Worm (Caenorhabditis elegans) whole organism, dauer: Measurements from ENCODE around the gene C17F4.3.
"Not testable (repeated sequence)": the region's sequence is repeated elsewhere in the genome, so short reads cannot be mapped to it uniquely, and the experiment has no call there.

Experiments
- unc-62 ChIP-seq: sonication (generic microtip); optimal IDR thresholded peaks from 2 replicates; lab custom pipeline; 2017; ENCODE audit warnings: missing biosample characterization, missing genetic modification reagents, missing genetic modification characterization

The C17F4.3 gene

ce11 chrII:3240207-3240606 lies at the start of gene C17F4.3:
Gene C17F4.3, plus strand, starts transcription at chrII:3240507.
- no peak for TF ChIP-seq unc-62 (GFP tag; lab: Kevin White, UChicago)

- TF ChIP-seq unc-62 (GFP tag; lab: Kevin White, UChicago): not testable (repeated sequence)
These were observed 48.8 kb upstream of the C17F4.3 start, which contains the start of gene Y27F2A.9 for ce11 chrII:3191544-3191943. Gene Y27F2A.9, minus strand, starts transcription at chrII:3191644.

- TF ChIP-seq unc-62 (GFP tag; lab: Kevin White, UChicago): no peak
These were observed 44.6 kb upstream of the C17F4.3 start for ce11 chrII:3195739-3196138.

ce11 chrII:3196966-3197365 lies 43.3 kb upstream of the C17F4.3 start, which contains the start of gene gcy-15:
Gene gcy-15, minus strand, starts transcription at chrII:3197066.
- no peak for TF ChIP-seq unc-62 (GFP tag; lab: Kevin White, UChicago)

- TF ChIP-seq unc-62 (GFP tag; lab: Kevin White, UChicago): no peak
These were observed 41.3 kb upstream of the C17F4.3 start, which contains the start of gene sri-51 for ce11 chrII:3198998-3199397. Gene sri-51, minus strand, starts transcription at chrII:3199098.

- not testable (repeated sequence) for TF ChIP-seq unc-62 (GFP tag; lab: Kevin White, UChicago)
These were observed 39.1 kb upstream of the C17F4.3 start, which contains the start of gene sri-48 for ce11 chrII:3201242-3201641. Gene sri-48, minus strand, starts transcription at chrII:3201342.

ce11 chrII:3202519-3202918 lies 37.8 kb upstream of the C17F4.3 start, which contains the start of gene sri-53:
Gene sri-53, minus strand, starts transcription at chrII:3202619.
- TF ChIP-seq unc-62 (GFP tag; lab: Kevin White, UChicago): no peak

- no peak for TF ChIP-seq unc-62 (GFP tag; lab: Kevin White, UChicago)
These were observed 36.9 kb upstream of the C17F4.3 start, which contains the start of gene sri-50 for ce11 chrII:3203415-3203814. Gene sri-50, plus strand, starts transcription at chrII:3203715.

ce11 chrII:3206423-3206989 lies 33.8 kb upstream of the C17F4.3 start, which contains the start of the genes ZC239.20 and ZC239.21:
Gene ZC239.20, minus strand, starts transcription at chrII:3206523.
Gene ZC239.21, plus strand, starts transcription at chrII:3206939.
- TF ChIP-seq unc-62 (GFP tag; lab: Kevin White, UChicago): no peak

ce11 chrII:3208679-3209078 lies 31.6 kb upstream of the C17F4.3 start, which contains the start of gene sdz-35:
Gene sdz-35, minus strand, starts transcription at chrII:3208779.
- TF ChIP-seq unc-62 (GFP tag; lab: Kevin White, UChicago): no peak

ce11 chrII:3209251-3209650 lies 31.1 kb upstream of the C17F4.3 start, which contains the start of gene ZC239.6:
Gene ZC239.6, plus strand, starts transcription at chrII:3209631.
- no peak for TF ChIP-seq unc-62 (GFP tag; lab: Kevin White, UChicago)

ce11 chrII:3210365-3210764 lies 29.9 kb upstream of the C17F4.3 start, which contains the start of gene ZC239.5:
Gene ZC239.5, plus strand, starts transcription at chrII:3210665.
- no peak for TF ChIP-seq unc-62 (GFP tag; lab: Kevin White, UChicago)

- no peak for TF ChIP-seq unc-62 (GFP tag; lab: Kevin White, UChicago)
These were observed 26.4 kb upstream of the C17F4.3 start, which contains the start of gene ZC239.4 for ce11 chrII:3213898-3214297. Gene ZC239.4, plus strand, starts transcription at chrII:3214198.

- TF ChIP-seq unc-62 (GFP tag; lab: Kevin White, UChicago): not testable (repeated sequence)
These were observed 24.5 kb upstream of the C17F4.3 start, which contains the start of gene ZC239.3 for ce11 chrII:3215762-3216161. Gene ZC239.3, plus strand, starts transcription at chrII:3216062.

- TF ChIP-seq unc-62 (GFP tag; lab: Kevin White, UChicago): no peak
These were observed 19.6 kb upstream of the C17F4.3 start, which contains the start of gene ZC239.22 for ce11 chrII:3220723-3221122. Gene ZC239.22, minus strand, starts transcription at chrII:3220823.

- TF ChIP-seq unc-62 (GFP tag; lab: Kevin White, UChicago): no peak
These were observed 18.6 kb upstream of the C17F4.3 start, which contains the start of gene ZC239.14 for ce11 chrII:3221730-3222129. Gene ZC239.14, minus strand, starts transcription at chrII:3222034.
